Worm (Caenorhabditis elegans) whole organism, early embryonic: ENCODE data around the gene lgc-4.

Experiments
- B0310.2 ChIP-seq: sonication (generic microtip); optimal IDR thresholded peaks from 2 replicates; lab custom pipeline; 2016; ENCODE audit warnings: mild to moderate bottlenecking, missing genetic modification characterization, missing compliant biosample characterization
- F13C5.2 ChIP-seq: sonication (generic microtip); optimal IDR thresholded peaks from 2 replicates; lab custom pipeline; 2017; ENCODE audit warnings: mild to moderate bottlenecking, missing genetic modification characterization, inconsistent platforms, missing compliant biosample characterization
- aly-1 ChIP-seq: sonication (generic microtip); optimal IDR thresholded peaks from 2 replicates; lab custom pipeline; 2016; ENCODE audit warnings: missing genetic modification characterization, missing compliant biosample characterization
- ama-1 ChIP-seq: fragments of 150-350 bp; optimal IDR thresholded peaks from 2 replicates; lab custom pipeline; 2014
- ceh-13 ChIP-seq: fragments of 200-800 bp; sonication (Bioruptor generic); optimal IDR thresholded peaks from 2 replicates; lab custom pipeline; 2018; ENCODE audit warnings: mild to moderate bottlenecking, missing genetic modification characterization, missing compliant biosample characterization
- ceh-36 ChIP-seq: sonication (generic microtip); optimal IDR thresholded peaks from 2 replicates; lab custom pipeline; 2016; ENCODE audit warnings: missing genetic modification characterization, inconsistent platforms, missing compliant biosample characterization
- ets-7 ChIP-seq: sonication (generic microtip); optimal IDR thresholded peaks from 2 replicates; lab custom pipeline; 2016; ENCODE audit warnings: missing genotype, missing genetic modification characterization, missing compliant biosample characterization
- flt-1 ChIP-seq: fragments of 200-800 bp; sonication (Bioruptor generic); IDR thresholded peaks from 2 replicates; pipeline ENCODE4 v1.3.6; 2022; ENCODE audit warnings: missing genetic modification characterization, missing compliant biosample characterization
- hmbx-1 ChIP-seq: sonication (generic microtip); optimal IDR thresholded peaks from 2 replicates; lab custom pipeline; 2016; ENCODE audit warnings: mild to moderate bottlenecking, missing genetic modification characterization, missing compliant biosample characterization
- hmg-4 ChIP-seq: fragments of 200-800 bp; sonication (Bioruptor generic); optimal IDR thresholded peaks from 2 replicates; lab custom pipeline; 2018; ENCODE audit warnings: mild to moderate bottlenecking, missing genetic modification characterization, missing compliant biosample characterization
- hnd-1 ChIP-seq: sonication (generic microtip); optimal IDR thresholded peaks from 2 replicates; lab custom pipeline; 2016; ENCODE audit warnings: missing genetic modification characterization, missing compliant biosample characterization
- pes-1 ChIP-seq: fragments of 200-800 bp; sonication (Bioruptor generic); IDR thresholded peaks from 2 replicates; pipeline ENCODE4 v1.3.6; 2022; ENCODE audit warnings: missing genetic modification reagents, missing genetic modification characterization, missing compliant biosample characterization
- scrt-1 ChIP-seq: fragments of 200-800 bp; sonication (Bioruptor generic); IDR thresholded peaks from 2 replicates; pipeline ENCODE4 v1.3.6; 2022; ENCODE audit warnings: missing genetic modification characterization, missing compliant biosample characterization
- sea-1 ChIP-seq: fragments of 200-800 bp; sonication (Bioruptor generic); conservative IDR thresholded peaks from 2 replicates; pipeline ENCODE4 v1.3.6; 2022; ENCODE audit warnings: missing genetic modification characterization, missing compliant biosample characterization
- tbx-11 ChIP-seq: fragments of 200-800 bp; sonication (Bioruptor generic); IDR thresholded peaks from 2 replicates; pipeline ENCODE4 v1.3.6; 2022; ENCODE audit warnings: missing genetic modification characterization, missing compliant biosample characterization
- tbx-37 ChIP-seq: fragments of 200-800 bp; sonication (Bioruptor generic); conservative IDR thresholded peaks from 2 replicates; pipeline ENCODE4 v1.3.6; 2022; ENCODE audit warnings: missing genetic modification reagents, missing genetic modification characterization, missing compliant biosample characterization
- tra-4 ChIP-seq: sonication (generic microtip); optimal IDR thresholded peaks from 2 replicates; lab custom pipeline; 2017; ENCODE audit warnings: missing genetic modification characterization, missing compliant biosample characterization

Gene lgc-4

DNA sequence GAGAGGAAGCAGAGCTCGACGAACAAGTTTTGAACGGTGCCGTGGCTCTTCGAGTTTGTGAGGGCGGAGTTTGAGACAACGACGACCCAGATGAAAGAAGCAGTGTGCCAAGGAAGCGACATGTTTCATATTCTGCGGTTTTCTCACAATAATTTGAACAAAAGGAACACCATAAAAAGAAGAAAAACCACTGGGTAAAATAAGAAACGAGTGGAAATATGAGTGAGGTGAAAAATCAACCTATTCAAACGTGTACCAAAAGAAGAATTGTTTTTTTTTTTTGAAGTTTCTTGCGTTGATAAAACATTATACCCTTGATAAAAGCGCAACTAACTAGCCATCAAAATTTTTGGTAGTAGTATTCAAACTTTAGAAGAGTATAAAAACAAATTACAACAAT is at the start of gene lgc-4:
Gene lgc-4, minus strand, starts transcription at position 101 of the 400 bp plus-strand sequence.
- TF ChIP-seq B0310.2: no peak
- TF ChIP-seq ceh-36 (tag; lab: Kevin White, UChicago): no peak
- TF ChIP-seq F13C5.2 (tag; lab: Kevin White, UChicago): no peak
- TF ChIP-seq scrt-1 (GFP tag; lab: Robert Waterston, UW): no peak
- TF ChIP-seq ama-1 (lab: Kevin White, UChicago): no peak
- no peak for TF ChIP-seq hnd-1 (tag; lab: Kevin White, UChicago)
- TF ChIP-seq ets-7 (tag; lab: Kevin White, UChicago): no peak
- TF ChIP-seq tbx-37 (GFP tag; lab: Robert Waterston, UW): no peak
- TF ChIP-seq hmbx-1: no peak
- no peak for TF ChIP-seq aly-1
- no peak for TF ChIP-seq tbx-11
- TF ChIP-seq ceh-13: no peak

DNA sequence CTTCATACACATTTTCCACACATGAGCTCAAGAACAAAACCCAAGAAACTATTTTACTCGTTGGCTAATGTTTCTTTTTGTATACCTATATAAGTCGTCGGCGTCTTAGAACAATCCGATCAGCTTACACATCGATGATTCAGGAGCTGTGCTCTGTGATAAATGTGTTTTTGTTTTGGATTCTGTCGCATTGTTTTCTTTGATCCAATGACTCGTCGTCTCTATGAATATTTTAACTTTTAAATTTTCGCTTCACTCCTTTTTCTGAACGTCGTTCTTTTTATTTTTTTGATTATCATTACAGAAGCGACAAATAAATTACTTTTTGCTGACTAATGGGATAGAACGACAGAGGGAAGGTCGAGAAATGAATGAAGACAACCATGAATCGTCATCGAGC is 49.3 kb upstream of the lgc-4 start, which contains the start of gene B0416.3:
Gene B0416.3, plus strand, starts transcription at position 301 of the 400 bp plus-strand sequence.
- no peak for TF ChIP-seq aly-1
- TF ChIP-seq scrt-1 (GFP tag; lab: Robert Waterston, UW): no peak
- TF ChIP-seq flt-1 (GFP tag; lab: Robert Waterston, UW): no peak
- no peak for TF ChIP-seq ceh-13
- no peak for TF ChIP-seq ceh-36 (tag; lab: Kevin White, UChicago)

DNA sequence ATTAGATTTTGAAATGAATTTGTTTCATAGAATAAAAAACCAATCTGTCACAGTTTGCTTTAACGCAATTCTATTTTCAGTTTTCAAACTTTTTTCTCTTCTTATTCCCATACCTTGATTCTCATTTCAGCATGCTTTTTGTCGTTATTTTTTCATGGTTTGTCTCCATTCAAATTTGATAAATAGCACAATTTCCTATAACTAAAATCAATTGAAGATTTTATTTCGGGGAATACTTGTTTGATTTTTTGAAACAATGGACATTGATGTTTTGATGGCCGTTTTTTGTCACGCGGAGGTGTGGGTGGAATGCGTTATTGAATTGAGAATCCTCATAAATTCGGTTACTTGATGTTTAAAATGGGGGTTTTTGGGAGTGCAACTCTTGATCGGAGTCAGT is 41.0 kb upstream of the lgc-4 start, which contains the start of gene B0416.11:
Gene B0416.11, minus strand, starts transcription at position 101 of the 400 bp plus-strand sequence.
- TF ChIP-seq tra-4 (tag; lab: Kevin White, UChicago) (no peak), hmbx-1 (no peak), ceh-36 (tag; lab: Kevin White, UChicago) (no peak), hmg-4 (GFP tag; lab: Kevin White, UChicago) (no peak), scrt-1 (GFP tag; lab: Robert Waterston, UW) (no peak), flt-1 (GFP tag; lab: Robert Waterston, UW) (no peak), pes-1 (GFP tag; lab: Robert Waterston, UW) (no peak), ets-7 (tag; lab: Kevin White, UChicago) (no peak), tbx-11 (no peak), aly-1 (no peak), hnd-1 (tag; lab: Kevin White, UChicago) (no peak), ama-1 (lab: Kevin White, UChicago) (no peak), ceh-13 (no peak), B0310.2 (no peak), F13C5.2 (tag; lab: Kevin White, UChicago) (no peak), tbx-37 (GFP tag; lab: Robert Waterston, UW) (no peak), sea-1 (GFP tag; lab: Robert Waterston, UW) (no peak)

ce11 chrX:9278653-9279052 is 36.6 kb upstream of the lgc-4 start, which contains the start of gene B0416.4:
Gene B0416.4, plus strand, starts transcription at chrX:9278953.
- no peak for TF ChIP-seq ets-7 (tag; lab: Kevin White, UChicago)
- TF ChIP-seq F13C5.2 (tag; lab: Kevin White, UChicago): no peak
- TF ChIP-seq B0310.2: no peak
- no peak for TF ChIP-seq hnd-1 (tag; lab: Kevin White, UChicago)
- TF ChIP-seq ama-1 (lab: Kevin White, UChicago): no peak
- no peak for TF ChIP-seq scrt-1 (GFP tag; lab: Robert Waterston, UW)
- no peak for TF ChIP-seq flt-1 (GFP tag; lab: Robert Waterston, UW)
- TF ChIP-seq tbx-11: no peak
- TF ChIP-seq ceh-13: no peak
- no peak for TF ChIP-seq tbx-37 (GFP tag; lab: Robert Waterston, UW)
- no peak for TF ChIP-seq pes-1 (GFP tag; lab: Robert Waterston, UW)
- no peak for TF ChIP-seq aly-1

DNA sequence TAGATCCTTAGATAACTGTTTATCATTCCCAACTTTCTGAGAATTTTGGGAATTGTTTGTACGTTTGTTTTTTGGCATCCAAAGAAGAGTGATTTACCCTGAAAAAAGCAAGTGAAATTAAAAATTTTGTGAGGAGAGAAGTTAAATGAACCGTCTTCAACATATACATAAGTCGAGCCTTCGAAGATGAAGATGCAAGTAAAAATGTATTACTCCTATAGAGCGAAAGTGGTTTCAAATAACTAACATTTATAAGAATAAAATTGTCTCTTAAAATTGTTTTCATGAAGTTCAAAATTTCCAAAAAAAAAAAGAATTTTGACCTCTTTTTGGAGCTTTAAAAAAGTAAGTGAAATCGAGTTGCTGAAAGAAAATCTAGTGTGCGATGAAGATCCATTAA is 32.6 kb upstream of the lgc-4 start, which contains the start of gene B0416.10:
Gene B0416.10, minus strand, starts transcription at position 101 of the 400 bp plus-strand sequence.
- TF ChIP-seq tbx-11: no peak
- no peak for TF ChIP-seq hmg-4 (GFP tag; lab: Kevin White, UChicago)
- TF ChIP-seq tra-4 (tag; lab: Kevin White, UChicago): no peak
- TF ChIP-seq ceh-13: no peak
- TF ChIP-seq pes-1 (GFP tag; lab: Robert Waterston, UW): no peak
- no peak for TF ChIP-seq scrt-1 (GFP tag; lab: Robert Waterston, UW)
- no peak for TF ChIP-seq F13C5.2 (tag; lab: Kevin White, UChicago)
- TF ChIP-seq hnd-1 (tag; lab: Kevin White, UChicago): no peak
- TF ChIP-seq tbx-37 (GFP tag; lab: Robert Waterston, UW): no peak
- TF ChIP-seq ceh-36 (tag; lab: Kevin White, UChicago): no peak
- no peak for TF ChIP-seq ets-7 (tag; lab: Kevin White, UChicago)
- no peak for TF ChIP-seq ama-1 (lab: Kevin White, UChicago)
- TF ChIP-seq hmbx-1: no peak
- no peak for TF ChIP-seq flt-1 (GFP tag; lab: Robert Waterston, UW)
- TF ChIP-seq sea-1 (GFP tag; lab: Robert Waterston, UW): no peak
- no peak for TF ChIP-seq B0310.2
- TF ChIP-seq aly-1: no peak

DNA sequence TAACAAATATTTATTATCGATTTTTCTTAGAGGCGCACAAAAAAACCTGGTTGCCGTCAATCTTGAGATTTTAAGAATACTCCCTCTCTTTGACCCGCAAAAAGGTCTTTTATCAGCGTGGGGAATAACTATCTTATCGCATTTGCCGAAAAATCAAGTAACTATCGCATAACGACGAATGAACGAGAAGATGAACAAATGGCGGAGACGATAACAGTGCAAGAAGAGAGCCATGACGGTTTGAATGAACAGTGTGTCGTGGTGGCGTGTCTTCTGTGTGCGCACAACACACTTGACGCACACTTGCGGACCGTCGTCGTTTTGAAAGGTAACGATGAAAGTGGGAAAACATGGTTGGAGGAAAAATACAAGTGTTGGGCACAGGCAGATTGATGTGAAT is 29.9 kb upstream of the lgc-4 start:
- TF ChIP-seq tbx-11: no peak
- no peak for TF ChIP-seq aly-1
- no peak for TF ChIP-seq hnd-1 (tag; lab: Kevin White, UChicago)
- TF ChIP-seq hmg-4 (GFP tag; lab: Kevin White, UChicago): peak; percentile 16
- TF ChIP-seq ets-7 (tag; lab: Kevin White, UChicago): no peak

DNA sequence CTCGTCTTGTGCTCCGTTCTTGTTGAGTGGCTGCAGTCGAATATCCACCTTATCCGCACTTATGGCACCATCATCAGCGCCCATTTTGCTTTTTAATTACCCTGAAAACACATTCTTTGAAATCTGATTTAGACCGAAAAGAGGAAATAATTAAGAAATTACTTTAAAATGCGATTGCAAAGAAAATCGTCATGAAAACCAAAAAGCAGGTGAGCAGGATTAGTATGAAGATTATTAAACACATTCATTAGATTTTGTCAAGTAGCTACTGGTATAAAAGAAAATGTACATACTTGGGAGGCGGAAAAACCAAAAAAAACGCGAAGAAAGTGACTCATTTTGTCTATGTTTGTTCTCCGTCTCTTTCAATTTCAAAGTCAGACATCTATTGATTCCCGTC is 28.7 kb upstream of the lgc-4 start, which contains the start of gene B0416.5:
Gene B0416.5, minus strand, starts transcription at position 101 of the 400 bp plus-strand sequence.
- no peak for TF ChIP-seq F13C5.2 (tag; lab: Kevin White, UChicago)
- TF ChIP-seq B0310.2: no peak
- no peak for TF ChIP-seq hmbx-1
- no peak for TF ChIP-seq scrt-1 (GFP tag; lab: Robert Waterston, UW)
- no peak for TF ChIP-seq sea-1 (GFP tag; lab: Robert Waterston, UW)
- no peak for TF ChIP-seq tbx-37 (GFP tag; lab: Robert Waterston, UW)
- TF ChIP-seq ets-7 (tag; lab: Kevin White, UChicago): no peak
- no peak for TF ChIP-seq ceh-13
- TF ChIP-seq pes-1 (GFP tag; lab: Robert Waterston, UW): no peak
- no peak for TF ChIP-seq tbx-11
- no peak for TF ChIP-seq hnd-1 (tag; lab: Kevin White, UChicago)
- no peak for TF ChIP-seq ceh-36 (tag; lab: Kevin White, UChicago)
- no peak for TF ChIP-seq tra-4 (tag; lab: Kevin White, UChicago)
- TF ChIP-seq aly-1: no peak
- no peak for TF ChIP-seq flt-1 (GFP tag; lab: Robert Waterston, UW)
- no peak for TF ChIP-seq hmg-4 (GFP tag; lab: Kevin White, UChicago)
- no peak for TF ChIP-seq ama-1 (lab: Kevin White, UChicago)
